Worm (Caenorhabditis elegans) whole organism, mixed stage, embryonic: Measurements from ENCODE around the gene F49E8.6.

Experiments
- M03D4.4 ChIP-seq: sonication (generic microtip); optimal IDR thresholded peaks from 2 replicates; lab custom pipeline; 2017; ENCODE audit warnings: mild to moderate bottlenecking, missing genetic modification characterization, missing compliant biosample characterization
- bed-3 ChIP-seq: fragments of 200-800 bp; sonication (Bioruptor generic); optimal IDR thresholded peaks from 3 replicates; lab custom pipeline; 2018; ENCODE audit warnings: mild to moderate bottlenecking, missing genetic modification characterization, moderate library complexity, missing compliant biosample characterization
- blmp-1 ChIP-seq: fragments of 150-350 bp; optimal IDR thresholded peaks from 2 replicates; lab custom pipeline; 2014; ENCODE audit warnings: missing biosample characterization, missing genetic modification characterization
- ceh-39 ChIP-seq: fragments of 150-350 bp; optimal IDR thresholded peaks from 2 replicates; lab custom pipeline; 2014; ENCODE audit warnings: missing biosample characterization, missing genetic modification characterization
- ceh-83 ChIP-seq: fragments of 200-800 bp; sonication (Bioruptor generic); optimal IDR thresholded peaks from 2 replicates; lab custom pipeline; 2018; ENCODE audit warnings: mild to moderate bottlenecking, missing genetic modification characterization, missing compliant biosample characterization
- cnd-1 ChIP-seq: fragments of 200-800 bp; sonication (Bioruptor generic); optimal IDR thresholded peaks from 2 replicates; lab custom pipeline; 2018; ENCODE audit warnings: mild to moderate bottlenecking, missing genetic modification characterization, missing compliant biosample characterization
- drap-1 ChIP-seq: fragments of 200-800 bp; sonication (Bioruptor generic); optimal IDR thresholded peaks from 3 replicates; lab custom pipeline; 2018; ENCODE audit warnings: mild to moderate bottlenecking, missing genetic modification characterization, missing compliant biosample characterization
- elt-1 ChIP-seq: sonication (generic microtip); optimal IDR thresholded peaks from 2 replicates; lab custom pipeline; 2017; ENCODE audit warnings: missing genetic modification characterization, mild to moderate bottlenecking, missing compliant biosample characterization, antibody characterized with exemption, moderate library complexity, borderline replicate concordance; ENCODE audit not compliant: insufficient read depth
- elt-3 ChIP-seq: fragments of 150-350 bp; optimal IDR thresholded peaks from 2 replicates; lab custom pipeline; 2014; ENCODE audit warnings: missing biosample characterization, missing genetic modification characterization
- ham-2 ChIP-seq: fragments of 200-800 bp; sonication (Bioruptor generic); optimal IDR thresholded peaks from 2 replicates; lab custom pipeline; 2018; ENCODE audit warnings: mild to moderate bottlenecking, missing genetic modification characterization, missing compliant biosample characterization
- hlh-1 ChIP-seq: fragments of 150-350 bp; optimal IDR thresholded peaks from 2 replicates; lab custom pipeline; 2014; ENCODE audit warnings: missing biosample characterization, missing genetic modification reagents, missing genetic modification characterization
- lin-13 ChIP-seq: fragments of 150-350 bp; optimal IDR thresholded peaks from 2 replicates; lab custom pipeline; 2014; ENCODE audit warnings: missing biosample characterization, missing genetic modification characterization
- lin-32 ChIP-seq: fragments of 200-800 bp; sonication (Bioruptor generic); optimal IDR thresholded peaks from 2 replicates; lab custom pipeline; 2018; ENCODE audit warnings: mild to moderate bottlenecking, missing genetic modification characterization, missing compliant biosample characterization
- lsy-2 ChIP-seq: fragments of 150-350 bp; optimal IDR thresholded peaks from 2 replicates; lab custom pipeline; 2014; ENCODE audit warnings: missing biosample characterization, missing genetic modification characterization
- mab-5 ChIP-seq: fragments of 150-350 bp; optimal IDR thresholded peaks from 2 replicates; lab custom pipeline; 2014; ENCODE audit warnings: missing biosample characterization, missing genetic modification characterization
- mep-1 ChIP-seq: fragments of 150-350 bp; optimal IDR thresholded peaks from 2 replicates; lab custom pipeline; 2017; ENCODE audit warnings: missing biosample characterization, missing genetic modification reagents, missing genetic modification characterization, inconsistent platforms
- mls-2 ChIP-seq: sonication (generic microtip); optimal IDR thresholded peaks from 2 replicates; lab custom pipeline; 2016; ENCODE audit warnings: mild to moderate bottlenecking, missing genetic modification characterization, moderate library complexity, missing compliant biosample characterization
- nhr-12 ChIP-seq: fragments of 150-350 bp; optimal IDR thresholded peaks from 2 replicates; lab custom pipeline; 2014; ENCODE audit warnings: missing biosample characterization, missing genetic modification characterization
- nhr-76 ChIP-seq: sonication (generic microtip); optimal IDR thresholded peaks from 2 replicates; lab custom pipeline; 2017; ENCODE audit warnings: missing biosample characterization, missing genetic modification characterization
- pha-4 ChIP-seq: fragments of 150-350 bp; optimal IDR thresholded peaks from 2 replicates; lab custom pipeline; 2018; ENCODE audit warnings: missing biosample characterization, missing genetic modification reagents, missing genetic modification characterization
- sem-2 ChIP-seq: fragments of 200-800 bp; sonication (Bioruptor generic); optimal IDR thresholded peaks from 2 replicates; lab custom pipeline; 2018; ENCODE audit warnings: mild to moderate bottlenecking, missing genetic modification characterization, missing compliant biosample characterization
- snpc-4 ChIP-seq: fragments of 150-350 bp; optimal IDR thresholded peaks from 2 replicates; lab custom pipeline; 2014; ENCODE audit warnings: missing biosample characterization, missing genetic modification characterization
- sptf-1 ChIP-seq: sonication (generic microtip); optimal IDR thresholded peaks from 2 replicates; lab custom pipeline; 2017; ENCODE audit warnings: mild to moderate bottlenecking, missing genetic modification characterization, moderate library complexity, missing compliant biosample characterization
- unc-120 ChIP-seq: sonication (generic microtip); optimal IDR thresholded peaks from 2 replicates; lab custom pipeline; 2017; ENCODE audit warnings: missing genetic modification characterization, missing compliant biosample characterization; ENCODE audit not compliant: poor library complexity, severe bottlenecking
- unc-62 ChIP-seq: fragments of 150-350 bp; optimal IDR thresholded peaks from 2 replicates; lab custom pipeline; 2014; ENCODE audit warnings: missing biosample characterization, missing genetic modification reagents, missing genetic modification characterization
- zip-8 ChIP-seq: fragments of 150-350 bp; optimal IDR thresholded peaks from 2 replicates; lab custom pipeline; 2014; ENCODE audit warnings: missing biosample characterization, missing genetic modification characterization
- ztf-11 ChIP-seq: fragments of 150-350 bp; optimal IDR thresholded peaks from 2 replicates; lab custom pipeline; 2014; ENCODE audit warnings: missing biosample characterization, missing genetic modification characterization

Gene F49E8.6

DNA sequence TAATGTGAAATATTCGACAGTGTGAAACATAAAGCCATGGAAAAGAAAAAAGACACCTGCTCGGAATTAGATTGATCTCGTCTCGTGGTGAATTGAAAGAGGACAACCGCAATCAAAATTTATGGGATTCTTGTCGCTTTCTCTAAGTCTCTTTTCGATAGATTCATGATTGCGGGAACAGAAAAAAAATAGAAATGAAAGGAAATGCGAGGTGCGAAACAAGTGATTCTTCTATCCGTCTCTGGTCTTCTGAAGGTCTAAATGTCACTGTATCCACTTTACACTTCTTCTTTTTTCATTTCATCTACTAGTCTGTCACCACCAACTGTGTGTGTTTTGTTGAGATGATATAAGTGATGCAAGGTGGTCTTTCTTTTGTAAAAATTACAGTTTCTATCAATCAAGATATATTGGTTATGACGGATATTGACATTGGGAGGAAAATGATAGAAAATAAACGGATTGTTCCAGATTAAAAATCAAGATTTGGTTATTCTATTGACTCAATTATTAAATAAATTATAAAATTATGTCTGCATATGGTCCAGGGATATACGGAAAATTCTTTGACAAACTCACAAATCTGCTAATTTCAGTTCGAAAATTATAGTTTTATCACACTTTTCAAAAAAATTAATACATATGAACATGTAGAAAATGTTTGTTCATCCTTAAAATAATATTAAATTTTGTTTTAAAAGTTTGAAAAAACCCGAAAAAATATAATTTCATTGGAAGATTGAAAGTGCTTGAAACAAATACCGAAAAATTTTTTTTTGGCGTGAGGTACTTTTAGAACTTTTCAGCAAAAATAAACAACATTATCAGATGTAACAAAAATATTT, 24.0 kb downstream of the F49E8.6 start:
- no peak for TF ChIP-seq drap-1 (GFP tag; lab: Kevin White, UChicago)

DNA sequence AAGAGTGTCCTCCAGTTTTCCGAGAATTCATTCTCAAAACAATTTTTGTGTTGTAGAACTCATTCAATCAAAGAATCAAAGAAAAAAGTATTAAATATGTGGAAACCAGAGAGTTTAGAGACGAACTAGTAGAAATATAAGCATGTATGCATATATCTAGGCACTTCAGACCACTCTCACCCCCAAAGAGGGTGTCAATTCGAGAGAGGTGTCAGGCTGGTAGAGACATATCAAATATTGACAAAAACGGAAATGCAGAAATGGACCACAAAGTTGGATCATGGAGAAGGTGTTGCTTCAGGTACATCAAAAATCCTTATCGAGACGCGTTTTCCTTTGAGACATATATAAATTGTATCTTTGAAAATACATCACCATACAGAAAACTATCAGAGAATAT, 30.7 kb downstream of the F49E8.6 start:
- TF ChIP-seq nhr-12 (tag; lab: Kevin White, UChicago) = no peak
- TF ChIP-seq lsy-2 (tag; lab: Kevin White, UChicago) = no peak
- no peak for TF ChIP-seq M03D4.4 (tag; lab: Kevin White, UChicago)
- TF ChIP-seq pha-4 (tag; lab: Kevin White, UChicago) = peak; percentile 51
- TF ChIP-seq drap-1 (GFP tag; lab: Kevin White, UChicago) = no peak

DNA sequence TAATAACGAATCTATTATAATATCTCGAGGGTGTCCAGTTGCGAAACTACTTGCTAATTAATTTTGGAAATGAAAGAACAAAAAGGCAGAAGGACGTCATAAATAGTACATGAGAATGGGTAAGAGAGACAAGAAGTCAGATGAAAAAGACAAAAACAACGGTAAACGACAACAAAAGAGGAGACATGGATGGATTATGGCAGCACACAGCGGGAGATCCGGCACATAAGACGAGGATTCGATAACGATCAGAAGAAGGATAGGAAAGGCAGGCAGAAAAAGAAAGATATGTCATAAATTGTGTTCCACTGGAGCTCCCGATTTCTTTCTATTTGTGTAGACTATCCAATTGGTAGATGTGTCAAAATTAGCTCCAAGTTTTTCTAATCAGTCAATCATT, 32.9 kb downstream of the F49E8.6 start:
- TF ChIP-seq ztf-11 = no peak
- no peak for TF ChIP-seq bed-3 (GFP tag; lab: Kevin White, UChicago)
- TF ChIP-seq mls-2 (tag; lab: Kevin White, UChicago) = peak; percentile 43
- TF ChIP-seq lin-13 (tag; lab: Kevin White, UChicago) = no peak
- TF ChIP-seq mab-5 (tag; lab: Kevin White, UChicago) = no peak
- peak; percentile 50 for TF ChIP-seq elt-1

DNA sequence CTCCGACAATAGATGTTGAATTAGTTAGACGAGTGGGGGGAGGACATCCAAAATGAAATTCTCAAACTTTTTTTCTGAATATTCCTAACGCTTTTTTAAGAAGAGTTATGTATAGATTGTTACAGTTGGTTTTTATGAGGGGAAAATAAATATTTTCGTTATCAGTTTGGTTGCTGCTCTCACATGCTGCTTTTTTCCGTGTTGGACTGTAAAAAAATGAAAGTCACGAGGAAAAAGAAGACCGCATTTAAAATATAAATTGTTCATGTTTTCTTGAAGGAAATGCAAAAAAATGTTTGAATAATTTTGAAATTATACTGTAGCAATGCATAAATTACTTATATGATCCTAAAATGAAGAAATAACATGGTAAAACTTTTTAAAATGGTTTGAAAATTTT, 33.6 kb downstream of the F49E8.6 start:
- TF ChIP-seq hlh-1 (tag; lab: Kevin White, UChicago) = no peak
- no peak for TF ChIP-seq pha-4 (tag; lab: Kevin White, UChicago)
- TF ChIP-seq lsy-2 (tag; lab: Kevin White, UChicago) = no peak
- no peak for TF ChIP-seq mls-2 (tag; lab: Kevin White, UChicago)
- no peak for TF ChIP-seq zip-8 (tag; lab: Kevin White, UChicago)
- TF ChIP-seq nhr-12 (tag; lab: Kevin White, UChicago) = no peak
- no peak for TF ChIP-seq unc-120 (tag; lab: Kevin White, UChicago)
- TF ChIP-seq ham-2 (GFP tag; lab: Kevin White, UChicago) = no peak

DNA sequence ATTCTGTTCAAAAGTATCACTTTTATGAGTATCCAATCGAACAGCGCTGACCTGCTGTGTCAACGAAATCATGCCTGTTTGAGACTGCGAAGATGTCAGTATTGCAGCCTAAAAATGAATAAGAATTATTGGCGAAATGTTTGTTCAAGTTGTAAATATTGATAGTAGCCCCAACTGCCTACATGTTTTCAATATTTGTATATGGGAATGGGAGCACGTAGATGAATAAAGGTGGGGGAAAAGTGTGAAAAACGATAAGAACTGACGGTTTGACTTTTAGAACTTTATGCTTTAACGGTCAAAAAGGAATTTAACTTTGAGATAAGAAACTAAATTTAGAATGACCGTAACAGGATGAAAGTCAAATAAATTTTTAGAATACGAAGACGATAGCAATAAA, 34.2 kb downstream of the F49E8.6 start:
- TF ChIP-seq cnd-1 (no peak), elt-3 (tag; lab: Kevin White, UChicago) (no peak), blmp-1 (tag; lab: Kevin White, UChicago) (no peak), lin-32 (no peak), zip-8 (tag; lab: Kevin White, UChicago) (no peak)

DNA sequence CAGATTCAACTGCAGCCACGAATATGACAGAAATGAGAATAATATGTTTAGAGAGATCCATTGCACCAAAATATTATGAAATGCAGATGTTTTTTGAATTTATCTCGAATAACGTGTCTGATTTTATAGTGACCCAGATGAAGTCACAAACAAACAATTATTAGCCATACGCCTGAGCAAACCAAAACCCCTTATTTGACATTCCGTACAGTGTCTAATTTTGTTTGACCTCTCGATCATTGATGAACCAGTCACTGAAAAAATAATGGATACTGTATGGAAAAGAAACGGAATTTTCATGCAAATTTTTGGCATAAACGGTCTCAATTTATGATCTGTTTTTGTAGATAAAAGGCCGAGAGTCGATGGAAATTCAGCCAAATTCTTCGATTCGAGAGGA, 38.3 kb downstream of the F49E8.6 start, which contains the start of the genes R05G6.9 and R05G6.3:
R05G6.9 (minus strand) TSS at position 101 of the 400 bp plus-strand sequence.
R05G6.3 (plus strand) TSS at position 386 of the 400 bp plus-strand sequence.
- no peak for TF ChIP-seq nhr-76 (tag; lab: Kevin White, UChicago)
- no peak for TF ChIP-seq lin-13 (tag; lab: Kevin White, UChicago)
- no peak for TF ChIP-seq unc-62
- TF ChIP-seq sem-2 (GFP tag; lab: Kevin White, UChicago) = no peak
- no peak for TF ChIP-seq lsy-2 (tag; lab: Kevin White, UChicago)
- no peak for TF ChIP-seq sptf-1 (tag; lab: Kevin White, UChicago)
- TF ChIP-seq ceh-39 (tag; lab: Kevin White, UChicago) = no peak
- TF ChIP-seq snpc-4 = no peak
- TF ChIP-seq elt-1 = no peak
- TF ChIP-seq unc-120 (tag; lab: Kevin White, UChicago) = no peak
- no peak for TF ChIP-seq bed-3 (GFP tag; lab: Kevin White, UChicago)
- TF ChIP-seq lin-32 = no peak
- TF ChIP-seq M03D4.4 (tag; lab: Kevin White, UChicago) = no peak
- no peak for TF ChIP-seq ceh-83
- TF ChIP-seq mep-1 = no peak
